Fruit fly (Drosophila melanogaster): ENCODE results near the gene ovo.
A peak's percentile ranks its signal among the peaks of the same experiment; 100 is the strongest.

Gene ovo

dm6 chrX:5095620-5096019 is 47.5 kb downstream of the ovo start (continued):
- TF ChIP-seq kay (GFP tag; optimal IDR thresholded peaks at IDR 0.05) (no peak), eyg (GFP tag; optimal IDR thresholded peaks at IDR 0.05) (no peak), CG1792 (GFP tag; optimal IDR thresholded peaks at IDR 0.05) (no peak), CG10274 (GFP tag; optimal IDR thresholded peaks at IDR 0.05) (no peak), sug (tag; optimal IDR thresholded peaks at IDR 0.05) (peak; percentile 6), tna (GFP tag; IDR thresholded peaks at IDR 0.05; ENCODE audit: partially characterized antibody) (no peak), pros (GFP tag; optimal IDR thresholded peaks at IDR 0.05) (no peak), CG14441 (GFP tag; IDR thresholded peaks at IDR 0.05) (no peak), CG10431 (GFP tag; optimal IDR thresholded peaks at IDR 0.05) (no peak), CG6765 (GFP tag; optimal IDR thresholded peaks at IDR 0.05) (peak; percentile 22), CG6272 (GFP tag; IDR thresholded peaks at IDR 0.05) (no peak), Rfx (GFP tag; IDR thresholded peaks at IDR 0.05) (peak; percentile 28), Adf1 (GFP tag; IDR thresholded peaks at IDR 0.05) (no peak), CG7357 (GFP tag; IDR thresholded peaks at IDR 0.05) (no peak), NC2β (GFP tag; optimal IDR thresholded peaks at IDR 0.05) (no peak), pita (GFP tag; optimal IDR thresholded peaks at IDR 0.05) (no peak), gro (GFP tag; optimal IDR thresholded peaks at IDR 0.05) (no peak), E2f1 (GFP tag; IDR thresholded peaks at IDR 0.05) (no peak), dm (GFP tag; optimal IDR thresholded peaks at IDR 0.05) (no peak), fru (optimal IDR thresholded peaks at IDR 0.05) (no peak), Dp (GFP tag; optimal IDR thresholded peaks at IDR 0.05) (no peak), CG14710 (tag; optimal IDR thresholded peaks at IDR 0.05) (peak; percentile 11), CG7271 (tag; optimal IDR thresholded peaks at IDR 0.05) (no peak), CG30431 (GFP tag; optimal IDR thresholded peaks at IDR 0.05) (no peak), az2 (GFP tag; optimal IDR thresholded peaks at IDR 0.05) (peak; percentile 4), nau (GFP tag; optimal IDR thresholded peaks at IDR 0.05) (no peak), Lpt (GFP tag; optimal IDR thresholded peaks at IDR 0.05) (no peak), Optix (GFP tag; IDR thresholded peaks at IDR 0.05) (no peak), Nf-YB (GFP tag; optimal IDR thresholded peaks at IDR 0.05) (no peak), CG11695 (GFP tag; IDR thresholded peaks at IDR 0.05) (no peak), CG13296 (GFP tag; optimal IDR thresholded peaks at IDR 0.05) (peak; percentile 27), CG1832 (GFP tag; optimal IDR thresholded peaks at IDR 0.05) (no peak), CG31441 (GFP tag; IDR thresholded peaks at IDR 0.05) (peak; percentile 58), CG17829 (tag; optimal IDR thresholded peaks at IDR 0.05) (peak; percentile 35), abd-A (tag; optimal IDR thresholded peaks at IDR 0.05) (peak; percentile 44), chif (GFP tag; optimal IDR thresholded peaks at IDR 0.05) (no peak), esg (GFP tag; conservative IDR thresholded peaks at IDR 0.05) (no peak), CG2116 (GFP tag; optimal IDR thresholded peaks at IDR 0.05) (no peak), ash1 (GFP tag; optimal IDR thresholded peaks at IDR 0.05) (no peak), CoRest (tag; optimal IDR thresholded peaks at IDR 0.05) (peak; percentile 51), insv (GFP tag; optimal IDR thresholded peaks at IDR 0.05) (no peak), twi (tag; optimal IDR thresholded peaks at IDR 0.05) (no peak), CG34224 (GFP tag; IDR thresholded peaks at IDR 0.05; ENCODE audit: partially characterized antibody) (no peak), CG30403 (GFP tag; optimal IDR thresholded peaks at IDR 0.05) (peak; percentile 31), CG10565 (GFP tag; optimal IDR thresholded peaks at IDR 0.05) (no peak), CG16863 (GFP tag; optimal IDR thresholded peaks at IDR 0.05) (no peak), CG5180 (GFP tag; optimal IDR thresholded peaks at IDR 0.05) (no peak), trh (GFP tag; optimal IDR thresholded peaks at IDR 0.05) (no peak), Ssrp (tag; optimal IDR thresholded peaks at IDR 0.05) (peak; percentile 9), dysf (GFP tag; IDR thresholded peaks at IDR 0.05) (peak; percentile 59; the same call in 1 of the 3 replicates), CG1647 (GFP tag; optimal IDR thresholded peaks at IDR 0.05) (no peak), B-H2 (GFP tag; optimal IDR thresholded peaks at IDR 0.05) (no peak)

All from whole organism, embryonic.